Worm (Caenorhabditis elegans): Measurements from ENCODE around the gene drd-10.

ce11 chrV:6987673-6988072 lies 19.7 kb upstream of the drd-10 start, which contains the start of gene nhr-139:
- TF ChIP-seq tag-97 (GFP tag; IDR thresholded peaks at IDR 0.05) (no peak), php-3 (GFP tag; IDR thresholded peaks at IDR 0.05) (no peak), fkh-10 (GFP tag; optimal IDR thresholded peaks at IDR 0.05) (no peak), arid-1 (GFP tag; conservative IDR thresholded peaks at IDR 0.05) (no peak), unc-62 (GFP tag; optimal IDR thresholded peaks at IDR 0.05 in 1 of 2) (no peak), unc-62 (tag; optimal IDR thresholded peaks at IDR 0.05) (no peak), egl-27 (tag; optimal IDR thresholded peaks at IDR 0.05) (no peak), nhr-76 (tag; optimal IDR thresholded peaks at IDR 0.05) (no peak), ztf-11 (tag; optimal IDR thresholded peaks at IDR 0.05) (no peak), ceh-44 (GFP tag; IDR thresholded peaks at IDR 0.05) (no peak), daf-16 (GFP tag; optimal IDR thresholded peaks at IDR 0.05) (no peak), daf-16 (tag; optimal IDR thresholded peaks at IDR 0.05) (no peak), madf-5 (GFP tag; IDR thresholded peaks at IDR 0.05) (no peak), hif-1 (tag; optimal IDR thresholded peaks at IDR 0.05) (no peak), ceh-20 (GFP tag; IDR thresholded peaks at IDR 0.05) (no peak)
